Worm (Caenorhabditis elegans): ENCODE measurements around the gene ctl-2.

DNA sequence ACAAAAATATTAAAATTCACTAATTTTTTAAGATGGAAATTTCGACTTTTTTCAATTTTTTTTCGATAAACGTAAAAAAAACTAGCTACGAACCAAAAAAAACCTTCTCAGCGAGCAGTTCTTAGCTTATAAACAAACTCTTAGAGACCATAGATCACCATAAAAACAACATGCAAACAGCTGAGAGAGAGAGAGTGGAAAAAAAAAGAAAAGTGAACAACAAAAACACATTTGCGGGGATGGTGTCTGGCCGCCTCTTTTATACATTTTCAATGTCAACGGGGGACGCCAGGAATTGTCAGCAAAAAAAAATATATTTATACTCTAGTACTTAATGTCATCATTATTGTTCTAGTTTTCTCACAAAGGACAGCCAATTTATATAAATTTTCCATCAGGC lies 9.7 kb upstream of the ctl-2 start:
- no peak for TF ChIP-seq aly-2 (tag; optimal IDR thresholded peaks at IDR 0.05)
- no peak for TF ChIP-seq lsy-2 (tag; optimal IDR thresholded peaks at IDR 0.05)
- TF ChIP-seq sma-9 (GFP tag; optimal IDR thresholded peaks at IDR 0.05), result no peak
- no peak for TF ChIP-seq sma-9 (tag; optimal IDR thresholded peaks at IDR 0.05)
- no peak for TF ChIP-seq unc-62 (GFP tag; optimal IDR thresholded peaks at IDR 0.05)
- TF ChIP-seq elt-1 (tag; optimal IDR thresholded peaks at IDR 0.05), result no peak
- TF ChIP-seq ceh-16 (tag; optimal IDR thresholded peaks at IDR 0.05), result no peak
- TF ChIP-seq lin-11 (tag; optimal IDR thresholded peaks at IDR 0.05), result no peak
- TF ChIP-seq lin-13 (GFP tag; optimal IDR thresholded peaks at IDR 0.05), result no peak
- TF ChIP-seq elt-3 (tag; optimal IDR thresholded peaks at IDR 0.05), result no peak
- TF ChIP-seq R02D3.7 (tag; optimal IDR thresholded peaks at IDR 0.05), result no peak
